Fruit fly (Drosophila melanogaster): Measurements from ENCODE around the gene CG5973.

CG5973 gene

dm6 chr2L:7431861-7432601 is 5.3 kb upstream of the CG5973 start:
- TF ChIP-seq CG17801 (GFP tag; optimal IDR thresholded peaks at IDR 0.05; ENCODE audit: partially characterized antibody) = no peak

- no peak for TF ChIP-seq CG17801 (GFP tag; optimal IDR thresholded peaks at IDR 0.05; ENCODE audit: partially characterized antibody)
Measured at dm6 chr2L:7433337-7433956, 3.8 kb upstream of the CG5973 start, which contains the start of gene CG5958. CG5958 (minus strand) TSS chr2L:7433516.

- peak; percentile 88 for TF ChIP-seq CG17801 (GFP tag; optimal IDR thresholded peaks at IDR 0.05; ENCODE audit: partially characterized antibody)
Measured at dm6 chr2L:7433957-7434736, 3.1 kb upstream of the CG5973 start.

DNA sequence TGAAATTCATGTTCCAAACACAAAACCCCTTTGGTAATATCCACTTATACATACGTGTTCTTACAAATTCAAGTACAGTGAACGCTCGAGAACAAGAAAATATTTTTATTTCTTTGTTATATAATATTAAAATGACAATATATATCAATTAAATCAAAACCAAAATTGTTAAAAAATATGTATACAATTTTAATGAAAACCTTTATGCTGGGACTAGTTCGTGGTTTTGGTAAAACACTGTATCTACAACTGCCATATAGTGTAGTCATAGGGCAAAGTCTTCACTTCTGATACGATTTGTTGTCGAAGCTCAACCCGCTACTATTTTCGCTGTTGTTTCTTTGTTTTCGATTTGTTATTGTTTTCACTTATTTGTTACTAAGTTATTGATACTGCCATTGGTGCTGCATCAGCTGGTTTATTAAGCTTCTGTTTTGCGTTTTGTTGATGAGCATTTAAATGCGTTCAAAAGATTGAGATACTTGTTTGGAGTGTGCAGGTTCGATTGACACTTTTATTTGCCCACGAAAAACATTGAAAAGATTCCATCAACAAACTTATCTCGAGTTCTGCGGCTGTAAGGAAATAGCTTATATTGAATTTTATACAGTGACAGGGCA is 2.4 kb upstream of the CG5973 start:
- peak; percentile 93 for TF ChIP-seq CG17801 (GFP tag; optimal IDR thresholded peaks at IDR 0.05; ENCODE audit: partially characterized antibody)

DNA sequence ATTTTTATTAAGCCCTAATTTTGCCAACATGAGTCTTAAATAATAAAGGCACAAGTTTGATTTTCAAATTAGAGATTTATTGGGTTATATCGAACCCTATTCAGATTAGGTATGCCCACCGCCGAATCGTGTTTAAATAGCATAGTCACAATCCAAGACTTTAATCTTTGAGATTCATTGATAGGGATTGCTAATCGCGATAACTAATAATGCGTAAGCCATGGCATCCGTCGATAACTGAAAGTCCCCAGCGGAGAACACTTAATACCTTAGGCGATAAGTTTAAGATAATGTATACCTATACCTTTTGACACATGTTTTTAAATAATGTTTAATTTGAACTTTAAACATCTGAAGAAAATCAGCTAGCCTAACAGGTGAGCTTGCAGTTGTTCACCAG is 1.8 kb upstream of the CG5973 start:
- no peak for TF ChIP-seq CG17801 (GFP tag; optimal IDR thresholded peaks at IDR 0.05; ENCODE audit: partially characterized antibody)

- peak; percentile 72 for TF ChIP-seq CG17801 (GFP tag; optimal IDR thresholded peaks at IDR 0.05; ENCODE audit: partially characterized antibody)
Measured at dm6 chr2L:7436492-7437324, 584 bp upstream of the CG5973 start.

DNA sequence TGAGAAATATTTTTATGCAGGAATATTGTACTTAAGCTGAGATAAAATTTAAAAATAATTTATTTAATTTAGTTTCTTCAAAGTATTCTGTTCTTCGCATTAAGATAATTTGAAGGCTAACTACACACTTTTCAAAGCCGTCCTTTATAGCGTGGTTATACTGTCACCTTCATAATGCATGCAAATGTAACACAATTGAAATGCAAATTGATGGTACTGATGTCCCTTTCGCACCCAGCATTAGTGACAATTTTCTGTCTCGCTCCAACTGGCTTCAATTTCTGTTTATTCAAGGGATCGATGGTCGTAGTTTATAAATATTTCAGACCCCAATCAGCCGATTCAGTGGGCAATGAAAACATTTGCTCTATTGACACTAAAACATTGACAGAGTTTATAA is 1.2 kb downstream of the CG5973 start:
- peak; percentile 21 for TF ChIP-seq CG17801 (GFP tag; optimal IDR thresholded peaks at IDR 0.05; ENCODE audit: partially characterized antibody)

- TF ChIP-seq CG17801 (GFP tag; optimal IDR thresholded peaks at IDR 0.05; ENCODE audit: partially characterized antibody) = no peak
Measured at dm6 chr2L:7440458-7441018, 3.2 kb downstream of the CG5973 start.

DNA sequence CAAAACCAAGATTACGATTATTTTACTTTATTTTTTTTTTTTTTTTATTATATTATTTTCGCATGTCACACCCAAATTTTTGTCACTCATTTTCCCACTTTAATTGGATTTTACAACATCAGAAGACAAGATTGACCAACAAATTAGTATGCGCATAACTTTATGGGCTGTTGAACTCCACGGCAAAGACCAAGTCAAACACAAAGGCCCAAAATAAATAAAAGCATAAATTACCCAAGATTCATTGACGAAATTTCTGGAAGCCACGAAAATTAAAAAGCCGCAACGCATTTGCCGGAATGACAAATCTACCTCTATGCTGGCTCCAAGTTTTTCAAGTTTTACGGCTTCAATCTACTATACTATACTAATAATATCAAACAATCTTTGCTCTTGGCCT is 4.8 kb downstream of the CG5973 start:
- no peak for TF ChIP-seq CG17801 (GFP tag; optimal IDR thresholded peaks at IDR 0.05; ENCODE audit: partially characterized antibody)

DNA sequence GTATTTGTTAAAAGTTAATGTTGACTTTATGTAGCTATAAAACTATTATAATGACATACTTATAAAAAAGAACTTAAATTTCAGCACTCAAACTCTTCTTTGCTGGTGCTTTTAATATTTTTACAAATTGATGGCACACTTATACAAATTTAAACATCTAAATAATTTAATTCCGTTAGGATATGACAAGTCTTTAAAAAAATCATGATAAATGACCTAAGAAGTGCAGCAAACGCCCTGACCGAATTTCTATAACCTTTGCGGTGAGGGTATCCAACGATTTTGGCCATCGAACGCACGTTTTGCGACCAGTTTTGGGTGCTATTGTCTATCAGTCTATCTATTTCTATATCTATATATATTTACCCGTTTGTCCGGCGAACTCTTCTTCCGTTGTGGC is 5.6 kb downstream of the CG5973 start:
- no peak for TF ChIP-seq CG17801 (GFP tag; optimal IDR thresholded peaks at IDR 0.05; ENCODE audit: partially characterized antibody)

DNA sequence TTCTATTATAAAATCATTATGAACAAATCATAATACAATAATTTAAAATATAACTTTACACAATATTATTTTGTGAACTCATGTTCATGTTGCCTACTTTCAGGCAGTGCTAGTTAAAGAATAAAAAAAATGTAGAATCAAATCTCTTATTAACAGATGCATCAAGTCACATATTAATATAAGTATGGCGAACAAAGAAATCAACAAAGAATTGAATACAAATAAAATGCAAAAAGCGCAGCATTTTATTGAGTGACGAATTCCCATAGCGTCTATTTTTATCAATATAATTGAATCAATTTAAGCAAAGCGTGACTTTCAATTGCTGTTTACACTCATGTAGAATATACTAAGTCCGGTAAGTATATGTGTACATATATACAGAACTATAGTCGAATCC is 10.5 kb downstream of the CG5973 start:
- TF ChIP-seq CG17801 (GFP tag; optimal IDR thresholded peaks at IDR 0.05; ENCODE audit: partially characterized antibody) = no peak

- no peak for TF ChIP-seq CG17801 (GFP tag; optimal IDR thresholded peaks at IDR 0.05; ENCODE audit: partially characterized antibody)
Measured at dm6 chr2L:7448371-7448770, 11.1 kb downstream of the CG5973 start.

dm6 chr2L:7450966-7451365 is 13.7 kb downstream of the CG5973 start, which contains the start of gene santa-maria:
santa-maria (minus strand) TSS chr2L:7451244.
- no peak for TF ChIP-seq CG17801 (GFP tag; optimal IDR thresholded peaks at IDR 0.05; ENCODE audit: partially characterized antibody)

dm6 chr2L:7452093-7452492 is 14.8 kb downstream of the CG5973 start:
- TF ChIP-seq CG17801 (GFP tag; optimal IDR thresholded peaks at IDR 0.05; ENCODE audit: partially characterized antibody) = no peak

Measured in ovary, adult (tissue).